Fruit fly (Drosophila melanogaster) whole organism, adult: ENCODE results near the gene SP555.

Experiments used
- CG11617 ChIP-seq: fragments of 200-800 bp; sonication (Bioruptor generic); optimal IDR thresholded peaks from 2 replicates; lab custom pipeline; 2017; ENCODE audit warnings: mild to moderate bottlenecking, missing biosample characterization, missing genetic modification reagents, missing genetic modification characterization
- CG12768 ChIP-seq: fragments of 200-800 bp; sonication (Bioruptor generic); optimal IDR thresholded peaks from 2 replicates; lab custom pipeline; 2017; ENCODE audit warnings: missing biosample characterization, missing genetic modification characterization, mild to moderate bottlenecking, moderate library complexity, missing genetic modification reagents
- CG14711 ChIP-seq: fragments of 200-800 bp; sonication (Bioruptor generic); optimal IDR thresholded peaks from 2 replicates; lab custom pipeline; 2018; ENCODE audit warnings: missing biosample characterization, mild to moderate bottlenecking, missing genetic modification characterization, moderate library complexity
- CG1620 ChIP-seq: fragments of 200-800 bp; sonication (Bioruptor generic); optimal IDR thresholded peaks from 2 replicates; lab custom pipeline; 2016; ENCODE audit warnings: missing biosample characterization, missing genetic modification characterization
- CG33017 ChIP-seq: fragments of 200-800 bp; sonication (Bioruptor generic); optimal IDR thresholded peaks from 2 replicates; lab custom pipeline; 2018; ENCODE audit warnings: missing biosample characterization, mild to moderate bottlenecking, missing genetic modification characterization, moderate library complexity
- CG5204 ChIP-seq: fragments of 200-800 bp; sonication (Bioruptor generic); optimal IDR thresholded peaks from 2 replicates; lab custom pipeline; 2016; ENCODE audit warnings: missing biosample characterization, missing genetic modification characterization
- CG7045 ChIP-seq: fragments of 200-800 bp; sonication (Bioruptor generic); optimal IDR thresholded peaks from 2 replicates; lab custom pipeline; 2017; ENCODE audit warnings: missing biosample characterization, mild to moderate bottlenecking, missing genetic modification characterization
- CG7101 ChIP-seq: fragments of 200-800 bp; sonication (Bioruptor generic); optimal IDR thresholded peaks from 2 replicates; lab custom pipeline; 2018; ENCODE audit warnings: missing biosample characterization, mild to moderate bottlenecking, missing genetic modification characterization, moderate library complexity
- Clk ChIP-seq: fragments of 200-800 bp; sonication (Bioruptor generic); optimal IDR thresholded peaks from 2 replicates; lab custom pipeline; 2017; ENCODE audit warnings: missing biosample characterization, missing genetic modification characterization
- Crg-1 ChIP-seq: fragments of 200-800 bp; sonication (Bioruptor generic); optimal IDR thresholded peaks from 2 replicates; lab custom pipeline; 2016; ENCODE audit warnings: missing biosample characterization, missing genetic modification characterization
- Hr96 ChIP-seq: fragments of 200-800 bp; sonication (Bioruptor generic); optimal IDR thresholded peaks from 2 replicates; lab custom pipeline; 2016; ENCODE audit warnings: missing biosample characterization, missing genetic modification characterization
- Mnt ChIP-seq: fragments of 200-800 bp; sonication (Bioruptor generic); optimal IDR thresholded peaks from 2 replicates; lab custom pipeline; 2016; ENCODE audit warnings: missing biosample characterization, mild to moderate bottlenecking, missing genetic modification characterization
- bab1 ChIP-seq: fragments of 200-800 bp; sonication (Bioruptor generic); optimal IDR thresholded peaks from 3 replicates; lab custom pipeline; 2019; ENCODE audit warnings: missing biosample characterization, mild to moderate bottlenecking, missing genetic modification characterization, moderate library complexity
- cic ChIP-seq: fragments of 200-800 bp; sonication (Bioruptor generic); optimal IDR thresholded peaks from 2 replicates; lab custom pipeline; 2017; ENCODE audit warnings: missing biosample characterization, mild to moderate bottlenecking, missing genetic modification characterization, moderate library complexity
- cnc ChIP-seq, 2 experiments: fragments of >200 bp; optimal IDR thresholded peaks; 2 replicates each; lab custom pipeline; 2017
- kay ChIP-seq: fragments of 200-800 bp; sonication (Bioruptor generic); peaks from one replicate; lab custom pipeline; 2016; ENCODE audit warnings: missing biosample characterization, missing genetic modification characterization, borderline replicate concordance
- ovo ChIP-seq: fragments of 200-800 bp; sonication (Bioruptor generic); optimal IDR thresholded peaks from 2 replicates; lab custom pipeline; 2016; ENCODE audit warnings: missing biosample characterization, missing genetic modification characterization
- pad ChIP-seq: fragments of 200-800 bp; sonication (Bioruptor generic); optimal IDR thresholded peaks from 3 replicates; lab custom pipeline; 2017; ENCODE audit warnings: missing biosample characterization, missing genetic modification characterization, mild to moderate bottlenecking, moderate library complexity, missing genetic modification reagents
- tj ChIP-seq: fragments of 200-800 bp; sonication (Bioruptor generic); optimal IDR thresholded peaks from 3 replicates; lab custom pipeline; 2017; ENCODE audit warnings: missing biosample characterization, mild to moderate bottlenecking, missing genetic modification characterization, moderate library complexity
- toe ChIP-seq: fragments of 200-800 bp; sonication (Bioruptor generic); optimal IDR thresholded peaks from 2 replicates; lab custom pipeline; 2016; ENCODE audit warnings: missing biosample characterization, missing genetic modification characterization

The SP555 gene

DNA sequence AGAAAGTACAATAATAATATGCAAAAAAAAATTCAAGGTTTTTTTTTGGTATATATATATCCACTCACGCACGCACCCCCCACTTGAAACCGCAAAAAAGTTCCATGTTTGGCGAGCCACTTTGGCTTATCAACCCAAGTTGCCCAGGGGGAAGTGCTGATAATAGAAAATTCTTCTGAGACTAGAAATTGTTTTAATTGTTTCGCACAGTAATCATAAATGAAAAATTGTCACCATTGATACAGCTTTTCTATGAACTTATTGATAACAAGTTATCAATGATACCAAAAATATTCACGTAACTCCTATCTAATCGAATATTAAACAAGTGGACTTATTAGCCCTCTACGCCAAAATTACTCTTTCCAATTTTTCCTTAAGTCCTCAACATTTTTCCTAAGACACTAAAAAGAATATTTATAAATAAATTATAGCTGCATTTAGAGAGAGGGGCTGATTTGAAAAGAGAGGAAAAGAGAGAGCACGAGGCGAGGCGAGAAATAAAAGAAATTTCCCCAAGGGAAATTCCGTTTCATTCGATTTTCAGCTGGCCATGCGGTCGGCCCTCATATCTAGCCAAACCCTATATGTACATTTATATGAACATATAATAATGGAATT, 38.8 kb upstream of the SP555 start:
- TF ChIP-seq Mnt (GFP tag; lab: Kevin White, UChicago): no peak
- peak; percentile 8 for TF ChIP-seq cic (GFP tag; lab: Kevin White, UChicago)
- no peak for TF ChIP-seq toe
- no peak for TF ChIP-seq cnc (optimal IDR thresholded peaks at IDR 0.05; lab: Kevin White, UChicago)
- no peak for TF ChIP-seq pad
- peak; percentile 79 for TF ChIP-seq kay (GFP tag; lab: Kevin White, UChicago)
- TF ChIP-seq CG11617 (GFP tag; lab: Kevin White, UChicago): no peak

DNA sequence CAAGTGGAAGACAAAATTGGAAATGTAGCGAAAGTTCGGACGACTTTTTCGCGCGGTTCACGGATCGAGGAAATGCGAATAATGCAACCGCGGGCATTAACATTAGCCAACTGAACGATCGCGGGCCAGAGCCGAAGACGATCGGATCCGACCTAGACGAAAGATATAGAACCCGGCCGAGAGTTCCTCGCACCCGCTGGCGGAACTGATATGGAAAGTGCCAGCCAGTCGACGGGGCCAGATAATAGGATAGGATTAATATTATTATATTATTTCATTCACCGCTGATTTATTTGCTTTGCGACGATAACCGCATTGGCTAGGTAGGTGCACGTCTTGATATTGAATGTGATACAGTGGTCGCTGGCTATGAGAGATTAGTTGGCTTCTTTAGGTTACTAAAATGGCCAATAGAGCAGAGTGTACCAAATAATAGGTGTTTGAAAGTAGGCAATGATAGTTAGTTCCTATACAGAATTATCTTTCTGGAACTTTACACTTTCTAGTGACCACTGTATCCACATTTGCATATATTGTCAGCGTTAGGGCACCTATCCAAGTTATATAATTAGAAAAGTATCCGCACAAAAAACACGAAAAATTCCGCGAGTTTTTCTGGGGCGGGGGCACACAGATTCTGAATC, 38.0 kb upstream of the SP555 start:
- TF ChIP-seq CG5204 (GFP tag; lab: Kevin White, UChicago): peak; percentile 78
- TF ChIP-seq CG11617 (GFP tag; lab: Kevin White, UChicago): peak; percentile 82
- TF ChIP-seq Crg-1: peak; percentile 42
- TF ChIP-seq bab1 (GFP tag; lab: Kevin White, UChicago): peak; percentile 85
- TF ChIP-seq CG14711 (tag; lab: Kevin White, UChicago): peak; percentile 84
- no peak for TF ChIP-seq ovo (GFP tag; lab: Kevin White, UChicago)
- peak; percentile 86 for TF ChIP-seq Hr96 (GFP tag; lab: Kevin White, UChicago)
- TF ChIP-seq CG1620 (GFP tag; lab: Kevin White, UChicago): peak; percentile 74
- TF ChIP-seq toe: peak; percentile 90
- TF ChIP-seq CG33017 (tag; lab: Kevin White, UChicago): peak; percentile 92
- TF ChIP-seq cnc (optimal IDR thresholded peaks at IDR 0.05; lab: Kevin White, UChicago): no peak
- TF ChIP-seq CG7045: peak; percentile 84
- no peak for TF ChIP-seq kay (GFP tag; lab: Kevin White, UChicago)
- TF ChIP-seq CG7101: peak; percentile 93
- TF ChIP-seq tj (GFP tag; lab: Kevin White, UChicago): no peak
- peak; percentile 11 for TF ChIP-seq Mnt (GFP tag; lab: Kevin White, UChicago)
- peak; percentile 73 for TF ChIP-seq cic (GFP tag; lab: Kevin White, UChicago)
- peak; percentile 66 for TF ChIP-seq pad
- TF ChIP-seq CG12768 (GFP tag; lab: Kevin White, UChicago): peak; percentile 93
- peak; percentile 90 for TF ChIP-seq Clk

DNA sequence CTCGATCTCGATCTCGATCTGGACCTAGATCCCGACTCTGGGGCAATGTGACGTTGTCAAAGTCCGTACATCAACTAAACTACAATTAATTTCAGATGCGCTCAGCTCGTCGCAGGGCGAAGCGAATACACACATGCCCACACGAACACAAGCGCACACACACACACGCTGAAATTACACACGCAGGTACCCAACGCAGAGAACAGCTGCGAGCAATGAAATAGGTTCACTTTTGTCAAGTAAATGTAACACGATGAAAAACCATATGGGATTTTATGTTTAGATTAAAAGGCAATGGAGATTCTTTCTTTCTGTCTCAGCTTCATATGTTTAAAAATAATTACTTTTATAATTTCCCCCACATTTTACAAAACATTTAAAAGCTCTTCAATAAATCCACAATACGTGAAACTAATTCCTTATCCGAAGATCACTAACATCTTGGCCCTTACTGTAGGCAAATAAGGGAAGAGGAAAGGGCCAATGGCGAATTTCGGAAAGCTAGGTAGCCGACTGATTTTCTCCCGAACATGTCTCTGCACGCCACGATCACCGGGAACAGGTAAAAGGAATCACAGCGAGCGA, 37.1 kb upstream of the SP555 start:
- peak; percentile 77 for TF ChIP-seq Hr96 (GFP tag; lab: Kevin White, UChicago)
- peak; percentile 34 for TF ChIP-seq CG1620 (GFP tag; lab: Kevin White, UChicago)
- no peak for TF ChIP-seq Crg-1
- TF ChIP-seq CG12768 (GFP tag; lab: Kevin White, UChicago): peak; percentile 83
- TF ChIP-seq bab1 (GFP tag; lab: Kevin White, UChicago): peak; percentile 76
- TF ChIP-seq cic (GFP tag; lab: Kevin White, UChicago): peak; percentile 55
- peak; percentile 92 for TF ChIP-seq CG7101
- TF ChIP-seq CG14711 (tag; lab: Kevin White, UChicago): peak; percentile 76
- TF ChIP-seq CG7045: peak; percentile 72
- TF ChIP-seq tj (GFP tag; lab: Kevin White, UChicago): peak; percentile 18
- TF ChIP-seq toe: peak; percentile 80
- TF ChIP-seq cnc (optimal IDR thresholded peaks at IDR 0.05; lab: Kevin White, UChicago): no peak
- peak; percentile 56 for TF ChIP-seq Clk
- TF ChIP-seq kay (GFP tag; lab: Kevin White, UChicago): peak; percentile 95
- TF ChIP-seq CG33017 (tag; lab: Kevin White, UChicago): peak; percentile 95
- peak; percentile 41 for TF ChIP-seq ovo (GFP tag; lab: Kevin White, UChicago)
- peak; percentile 91 for TF ChIP-seq CG5204 (GFP tag; lab: Kevin White, UChicago)
- peak; percentile 18 for TF ChIP-seq pad
- peak; percentile 65 for TF ChIP-seq Mnt (GFP tag; lab: Kevin White, UChicago)
- TF ChIP-seq CG11617 (GFP tag; lab: Kevin White, UChicago): peak; percentile 86

DNA sequence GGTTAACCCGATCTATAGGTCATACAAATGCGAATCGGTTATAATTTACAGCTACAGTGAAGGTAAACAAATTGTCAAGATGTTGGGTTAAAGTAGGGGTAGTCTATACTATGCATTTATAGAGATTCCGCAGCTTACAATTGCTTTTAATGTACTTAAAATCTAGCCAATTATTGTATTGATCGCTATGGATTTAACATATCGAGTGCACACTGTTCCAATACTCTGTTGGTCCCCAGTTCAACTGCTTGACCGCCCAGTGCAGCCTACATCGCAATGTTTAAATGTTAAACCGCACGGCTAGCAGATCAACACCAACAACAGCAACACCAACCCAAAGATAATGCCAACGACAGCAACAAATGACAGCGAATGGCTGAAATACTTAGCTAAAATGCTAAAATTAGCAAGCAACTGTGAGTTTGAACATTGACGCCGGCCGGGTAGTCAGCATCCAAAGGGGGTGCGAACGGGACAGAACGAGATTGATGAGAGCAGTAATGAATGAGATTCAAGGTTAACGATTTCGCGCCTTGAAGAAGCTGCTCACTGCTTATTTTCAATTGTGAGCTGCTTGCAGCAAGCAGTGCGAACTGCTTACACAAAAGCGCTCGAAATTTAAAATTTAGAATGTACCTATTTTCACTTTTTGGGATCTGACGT, 36.5 kb upstream of the SP555 start:
- TF ChIP-seq Crg-1 (no peak), tj (GFP tag; lab: Kevin White, UChicago) (peak; percentile 68), pad (peak; percentile 97), ovo (GFP tag; lab: Kevin White, UChicago) (no peak), Mnt (GFP tag; lab: Kevin White, UChicago) (no peak), Clk (no peak), toe (no peak), CG5204 (GFP tag; lab: Kevin White, UChicago) (no peak), CG12768 (GFP tag; lab: Kevin White, UChicago) (peak; percentile 11), cic (GFP tag; lab: Kevin White, UChicago) (peak; percentile 72), CG7101 (no peak), kay (GFP tag; lab: Kevin White, UChicago) (peak; percentile 33), bab1 (GFP tag; lab: Kevin White, UChicago) (no peak), CG33017 (tag; lab: Kevin White, UChicago) (no peak), CG14711 (tag; lab: Kevin White, UChicago) (peak; percentile 35), Hr96 (GFP tag; lab: Kevin White, UChicago) (no peak), CG7045 (no peak), cnc (optimal IDR thresholded peaks at IDR 0.05; lab: Kevin White, UChicago) (no peak), CG1620 (GFP tag; lab: Kevin White, UChicago) (no peak)

DNA sequence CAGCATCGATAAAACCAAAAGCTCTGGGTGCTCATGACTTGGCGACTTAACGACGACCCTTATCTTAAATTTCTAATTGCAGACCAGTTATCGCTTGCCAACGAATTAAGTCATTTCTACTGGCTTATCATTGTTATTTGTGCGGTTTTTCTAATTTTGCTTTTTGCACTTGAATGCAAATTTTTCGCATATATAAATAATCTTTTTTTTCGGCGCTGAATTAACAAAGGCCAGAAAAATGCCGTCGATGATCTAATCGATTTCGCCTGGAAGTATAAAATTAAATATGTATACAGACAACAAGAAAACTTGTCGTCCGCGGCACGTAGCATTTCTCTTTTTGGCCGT, 36.0 kb upstream of the SP555 start:
- TF ChIP-seq kay (GFP tag; lab: Kevin White, UChicago): peak; percentile 41
- no peak for TF ChIP-seq CG7101
